Fruit fly (Drosophila melanogaster) whole organism, embryonic: ENCODE measurements around the gene CG7231.

Experiments used
- Bgb ChIP-seq: fragments of 200-800 bp; sonication (Bioruptor generic); IDR thresholded peaks from 2 replicates; pipeline ENCODE4 v1.3.6; 2022; ENCODE audit warnings: missing biosample characterization, missing genetic modification characterization; ENCODE audit not compliant: partially characterized antibody
- CG10267 ChIP-seq: fragments of 200-800 bp; sonication (Bioruptor generic); optimal IDR thresholded peaks from 2 replicates; lab custom pipeline; 2018; ENCODE audit warnings: missing biosample characterization, mild to moderate bottlenecking, missing genetic modification characterization, moderate library complexity
- CG10366 ChIP-seq: fragments of 200-800 bp; sonication (Bioruptor generic); IDR thresholded peaks from 2 replicates; pipeline ENCODE4 v1.3.6; 2022; ENCODE audit warnings: missing biosample characterization, missing genetic modification characterization
- CG11696 ChIP-seq: fragments of 200-800 bp; sonication (Bioruptor generic); IDR thresholded peaks from 2 replicates; pipeline ENCODE4 v1.3.6; 2022; ENCODE audit warnings: missing biosample characterization, missing genetic modification characterization
- CG12155 ChIP-seq: fragments of 200-800 bp; sonication (Bioruptor generic); optimal IDR thresholded peaks from 3 replicates; lab custom pipeline; 2016; ENCODE audit warnings: missing biosample characterization, missing genetic modification characterization
- CG14667 ChIP-seq: fragments of 200-800 bp; sonication (Bioruptor generic); IDR thresholded peaks from 2 replicates; pipeline ENCODE4 v1.3.6; 2022; ENCODE audit warnings: missing biosample characterization, missing genetic modification characterization
- CG14965 ChIP-seq: fragments of 200-800 bp; sonication (Bioruptor generic); optimal IDR thresholded peaks from 2 replicates; lab custom pipeline; 2016; ENCODE audit warnings: missing biosample characterization, missing genetic modification characterization, borderline replicate concordance
- CG17359 ChIP-seq: fragments of 200-800 bp; sonication (Bioruptor generic); optimal IDR thresholded peaks from 3 replicates; lab custom pipeline; 2018; ENCODE audit warnings: missing biosample characterization, mild to moderate bottlenecking, missing genetic modification characterization, moderate library complexity
- CG17568 ChIP-seq: fragments of 200-800 bp; sonication (Bioruptor generic); optimal IDR thresholded peaks from 2 replicates; lab custom pipeline; 2018; ENCODE audit warnings: missing biosample characterization, mild to moderate bottlenecking, missing genetic modification characterization, moderate library complexity
- CG1832 ChIP-seq: fragments of 200-800 bp; sonication (Bioruptor generic); optimal IDR thresholded peaks from 2 replicates; lab custom pipeline; 2017; ENCODE audit warnings: missing biosample characterization, mild to moderate bottlenecking, missing genetic modification characterization, inconsistent platforms
- CG18476 ChIP-seq: fragments of 200-800 bp; sonication (Bioruptor generic); optimal IDR thresholded peaks from 2 replicates; lab custom pipeline; 2016; ENCODE audit warnings: missing biosample characterization, mild to moderate bottlenecking, missing genetic modification characterization
- CG2129 ChIP-seq: fragments of 200-800 bp; sonication (Bioruptor generic); IDR thresholded peaks from 2 replicates; pipeline ENCODE4 v1.3.6; 2022; ENCODE audit warnings: missing biosample characterization, missing genetic modification characterization; ENCODE audit not compliant: partially characterized antibody
- CG3065 ChIP-seq: fragments of 200-800 bp; sonication (Bioruptor generic); optimal IDR thresholded peaks from 2 replicates; lab custom pipeline; 2016; ENCODE audit warnings: missing biosample characterization, missing genetic modification characterization
- CG3407 ChIP-seq: fragments of 200-800 bp; sonication (Bioruptor generic); optimal IDR thresholded peaks from 2 replicates; lab custom pipeline; 2018; ENCODE audit warnings: missing biosample characterization, mild to moderate bottlenecking, missing genetic modification characterization
- CG4424 ChIP-seq: fragments of 200-800 bp; sonication (Bioruptor generic); optimal IDR thresholded peaks from 3 replicates; lab custom pipeline; 2016; ENCODE audit warnings: missing biosample characterization, missing genetic modification characterization
- CG5245 ChIP-seq: fragments of 200-800 bp; sonication (Bioruptor generic); optimal IDR thresholded peaks from 3 replicates; lab custom pipeline; 2016; ENCODE audit warnings: missing biosample characterization, missing genetic modification characterization
- CG6654 ChIP-seq: fragments of 200-800 bp; sonication (Bioruptor generic); optimal IDR thresholded peaks from 2 replicates; lab custom pipeline; 2017; ENCODE audit warnings: missing biosample characterization, mild to moderate bottlenecking, missing genetic modification characterization
- CG7556 ChIP-seq: fragments of 200-800 bp; sonication (Bioruptor generic); optimal IDR thresholded peaks from 2 replicates; lab custom pipeline; 2017; ENCODE audit warnings: missing biosample characterization, mild to moderate bottlenecking, missing genetic modification characterization
- CG7745 ChIP-seq: fragments of 200-800 bp; sonication (Bioruptor generic); optimal IDR thresholded peaks from 2 replicates; lab custom pipeline; 2018; ENCODE audit warnings: missing biosample characterization, mild to moderate bottlenecking, missing genetic modification characterization, moderate library complexity
- CG8359 ChIP-seq: fragments of 200-800 bp; sonication (Bioruptor generic); optimal IDR thresholded peaks from 2 replicates; lab custom pipeline; 2017; ENCODE audit warnings: missing biosample characterization, mild to moderate bottlenecking, missing genetic modification characterization, borderline replicate concordance
- CG9876 ChIP-seq: fragments of 200-800 bp; sonication (Bioruptor generic); optimal IDR thresholded peaks from 2 replicates; lab custom pipeline; 2016; ENCODE audit warnings: missing biosample characterization, missing genetic modification characterization
- Camta ChIP-seq: fragments of 200-800 bp; sonication (Bioruptor generic); optimal IDR thresholded peaks from 2 replicates; lab custom pipeline; 2016; ENCODE audit warnings: missing biosample characterization, missing genetic modification characterization
- Hr3 ChIP-seq: fragments of 200-800 bp; sonication (Bioruptor generic); optimal IDR thresholded peaks from 3 replicates; lab custom pipeline; 2016; ENCODE audit warnings: missing biosample characterization, missing genetic modification characterization
- Hr51 ChIP-seq, 2 experiments: fragments of 200-800 bp; sonication (Bioruptor generic); optimal IDR thresholded peaks; 2 replicates in 1 of 2; 3 replicates in 1 of 2; lab custom pipeline; 2016 to 2018; ENCODE audit warnings: missing biosample characterization in 2 of 2, missing genetic modification characterization in 2 of 2, mild to moderate bottlenecking in 1 of 2, moderate library complexity in 1 of 2
- Lim3 ChIP-seq: fragments of 200-800 bp; sonication (Bioruptor generic); IDR thresholded peaks from 2 replicates; pipeline ENCODE4 v1.3.6; 2022; ENCODE audit warnings: missing biosample characterization, missing genetic modification characterization
- Pdp1 ChIP-seq, 2 experiments: fragments of 200-800 bp; sonication (Bioruptor generic); optimal IDR thresholded peaks; 3 replicates each; lab custom pipeline; 2016; ENCODE audit warnings: missing biosample characterization in 2 of 2, missing genetic modification characterization in 2 of 2, mild to moderate bottlenecking in 1 of 2, moderate library complexity in 1 of 2
- Spps ChIP-seq: fragments of 200-800 bp; sonication (Bioruptor generic); optimal IDR thresholded peaks from 2 replicates; lab custom pipeline; 2018; ENCODE audit warnings: missing biosample characterization, mild to moderate bottlenecking, missing genetic modification characterization
- Sry-δ ChIP-seq: fragments of 200-800 bp; sonication (Bioruptor generic); optimal IDR thresholded peaks from 2 replicates; lab custom pipeline; 2016; ENCODE audit warnings: missing biosample characterization, missing genetic modification characterization
- Ssrp ChIP-seq: fragments of 200-800 bp; sonication (Bioruptor generic); optimal IDR thresholded peaks from 2 replicates; lab custom pipeline; 2018; ENCODE audit warnings: missing biosample characterization, mild to moderate bottlenecking, missing genetic modification characterization, moderate library complexity
- al ChIP-seq: fragments of 200-800 bp; sonication (Bioruptor generic); IDR thresholded peaks from 2 replicates; pipeline ENCODE4 v1.3.6; 2022; ENCODE audit warnings: missing biosample characterization, missing genetic modification characterization
- aop ChIP-seq: fragments of 200-800 bp; sonication (Bioruptor generic); IDR thresholded peaks from 2 replicates; pipeline ENCODE4 v1.3.6; 2022; ENCODE audit warnings: missing biosample characterization, missing genetic modification characterization
- bsh ChIP-seq, 2 experiments: fragments of 200-800 bp; sonication (Bioruptor generic); optimal IDR thresholded peaks; 2 replicates each; lab custom pipeline; 2017 to 2018; ENCODE audit warnings: mild to moderate bottlenecking in 2 of 2, missing biosample characterization in 2 of 2, missing genetic modification characterization in 2 of 2, moderate library complexity in 1 of 2
- cg ChIP-seq: fragments of 200-800 bp; sonication (Bioruptor generic); optimal IDR thresholded peaks from 3 replicates; lab custom pipeline; 2019; ENCODE audit warnings: missing biosample characterization, mild to moderate bottlenecking, missing genetic modification characterization, moderate library complexity
- chn ChIP-seq: fragments of 200-800 bp; sonication (Bioruptor generic); optimal IDR thresholded peaks from 2 replicates; lab custom pipeline; 2016; ENCODE audit warnings: missing biosample characterization, missing genetic modification characterization
- crol ChIP-seq: fragments of 200-800 bp; sonication (Bioruptor generic); IDR thresholded peaks from 2 replicates; pipeline ENCODE4 v1.3.6; 2022; ENCODE audit warnings: missing biosample characterization, missing genetic modification characterization
- dmrt11E ChIP-seq: fragments of 200-800 bp; sonication (Bioruptor generic); optimal IDR thresholded peaks from 3 replicates; lab custom pipeline; 2018; ENCODE audit warnings: missing biosample characterization, mild to moderate bottlenecking, missing genetic modification characterization, moderate library complexity
- ewg ChIP-seq: fragments of 200-800 bp; sonication (Bioruptor generic); optimal IDR thresholded peaks from 3 replicates; lab custom pipeline; 2017; ENCODE audit warnings: mild to moderate bottlenecking, missing biosample characterization, missing genetic modification reagents, missing genetic modification characterization
- fd96Cb ChIP-seq: fragments of 200-800 bp; sonication (Bioruptor generic); optimal IDR thresholded peaks from 2 replicates; lab custom pipeline; 2018; ENCODE audit warnings: missing biosample characterization, mild to moderate bottlenecking, missing genetic modification characterization, moderate library complexity
- ham ChIP-seq: fragments of 200-800 bp; sonication (Bioruptor generic); IDR thresholded peaks from 2 replicates; pipeline ENCODE4 v1.3.6; 2022; ENCODE audit warnings: missing biosample characterization, missing genetic modification characterization
- her ChIP-seq: fragments of 200-800 bp; sonication (Bioruptor generic); optimal IDR thresholded peaks from 2 replicates; lab custom pipeline; 2016; ENCODE audit warnings: missing biosample characterization, missing genetic modification characterization
- jing ChIP-seq: fragments of 200-800 bp; sonication (Bioruptor generic); optimal IDR thresholded peaks from 2 replicates; lab custom pipeline; 2018; ENCODE audit warnings: missing biosample characterization, mild to moderate bottlenecking, missing genetic modification characterization
- mam ChIP-seq: fragments of 200-800 bp; sonication (Bioruptor generic); optimal IDR thresholded peaks from 3 replicates; lab custom pipeline; 2016; ENCODE audit warnings: missing biosample characterization, missing genetic modification characterization
- onecut ChIP-seq: fragments of 200-800 bp; sonication (Bioruptor generic); IDR thresholded peaks from 2 replicates; pipeline ENCODE4 v1.3.6; 2022; ENCODE audit warnings: missing biosample characterization, missing genetic modification characterization
- row ChIP-seq: fragments of 200-800 bp; sonication (Bioruptor generic); IDR thresholded peaks from 3 replicates; pipeline ENCODE4 v1.3.6; 2022; ENCODE audit warnings: missing biosample characterization, missing genetic modification characterization
- scrt ChIP-seq: fragments of 200-800 bp; sonication (Bioruptor generic); optimal IDR thresholded peaks from 2 replicates; lab custom pipeline; 2018; ENCODE audit warnings: missing biosample characterization, mild to moderate bottlenecking, missing genetic modification characterization, moderate library complexity
- sug ChIP-seq: fragments of 200-800 bp; optimal IDR thresholded peaks from 2 replicates; lab custom pipeline; 2019; ENCODE audit warnings: missing biosample characterization, mild to moderate bottlenecking, missing genetic modification characterization, moderate library complexity
- tgo ChIP-seq: fragments of 200-800 bp; sonication (Bioruptor generic); IDR thresholded peaks from 3 replicates; pipeline ENCODE4 v1.3.6; 2022; ENCODE audit warnings: missing biosample characterization, missing genetic modification characterization
- z ChIP-seq: fragments of 200-800 bp; sonication (Bioruptor generic); IDR thresholded peaks from 3 replicates; pipeline ENCODE4 v1.3.6; 2022; ENCODE audit warnings: missing biosample characterization, missing genetic modification characterization

The CG7231 gene

DNA sequence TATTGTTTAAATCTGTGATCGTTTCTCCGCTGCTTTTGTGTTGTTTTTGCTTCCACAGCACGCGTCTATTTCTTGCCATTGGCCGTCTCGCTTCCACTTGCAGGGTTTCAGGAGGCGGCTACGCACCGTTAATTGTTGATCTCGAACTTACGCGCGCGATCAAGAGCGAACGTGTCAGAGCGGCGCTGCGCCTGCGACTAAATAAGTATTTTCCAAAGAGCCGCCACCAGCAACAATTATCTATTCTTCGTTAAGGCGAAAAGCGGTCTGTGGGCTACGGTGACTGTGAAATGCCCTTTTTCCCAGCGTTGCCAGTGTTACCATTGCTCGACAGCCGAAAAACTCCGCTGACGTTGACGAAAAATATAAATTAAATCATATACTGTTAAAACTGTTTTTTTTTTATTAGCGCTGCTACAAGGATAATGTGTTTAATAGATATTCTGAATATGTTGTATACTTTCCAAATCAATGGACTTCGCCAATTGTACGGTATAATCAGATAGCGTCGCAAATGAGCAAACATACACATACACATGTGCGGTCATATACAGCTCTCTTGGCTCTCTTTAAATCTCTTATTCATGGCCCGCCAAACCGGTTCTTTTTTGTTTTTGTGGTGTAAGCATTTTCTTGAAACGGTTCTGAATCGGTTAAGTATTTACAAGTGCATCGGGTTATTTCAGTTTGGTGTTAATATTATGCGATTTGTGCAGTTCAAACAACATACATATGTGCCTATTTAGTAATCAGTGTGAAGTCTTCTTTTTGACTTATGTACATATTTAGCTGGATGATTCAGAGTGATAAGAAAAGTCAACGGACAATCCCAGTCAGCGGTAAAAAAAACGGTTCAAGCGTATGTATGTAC lies 10.5 kb downstream of the CG7231 start, which contains the start of gene pes (continued):
- TF ChIP-seq CG3065 (no peak), CG5245 (GFP tag; lab: Kevin White, UChicago) (peak; percentile 90), tgo (no peak; the same call in 2 of the 3 replicates), Ssrp (tag; lab: Kevin White, UChicago) (peak; percentile 91), ewg (GFP tag; lab: Kevin White, UChicago) (peak; percentile 77), CG6654 (GFP tag; lab: Kevin White, UChicago) (peak; percentile 81), dmrt11E (tag; lab: Kevin White, UChicago) (peak; percentile 81), CG12155 (peak; percentile 77), CG14667 (GFP tag; lab: Robert Waterston, UW) (peak; percentile 90), fd96Cb (tag; lab: Kevin White, UChicago) (peak; percentile 89), CG10267 (tag; lab: Kevin White, UChicago) (peak; percentile 89), CG3407 (GFP tag; lab: Kevin White, UChicago) (peak; percentile 36), CG17359 (tag; lab: Kevin White, UChicago) (peak; percentile 88), mam (peak; percentile 91), Sry-δ (GFP tag; lab: Kevin White, UChicago) (peak; percentile 31), crol (peak; percentile 47; the same call in 1 of the 2 replicates), CG1832 (GFP tag; lab: Kevin White, UChicago) (peak; percentile 75), CG4424 (GFP tag; lab: Kevin White, UChicago) (peak; percentile 96), CG18476 (peak; percentile 95), CG8359 (GFP tag; lab: Kevin White, UChicago) (peak; percentile 67), CG17568 (GFP tag; lab: Kevin White, UChicago) (peak; percentile 36), chn (GFP tag; lab: Kevin White, UChicago) (peak; percentile 53), ham (GFP tag; lab: Robert Waterston, UW) (no peak), jing (GFP tag; lab: Kevin White, UChicago) (peak; percentile 84), Hr51 (GFP tag; optimal IDR thresholded peaks at IDR 0.05; lab: Kevin White, UChicago) (peak; percentile 90 to 93), Camta (GFP tag; lab: Kevin White, UChicago) (peak; percentile 92), sug (peak; percentile 91), onecut (GFP tag; lab: Robert Waterston, UW) (peak; percentile 85), Bgb (peak; percentile 63; the same call in 1 of the 2 replicates), Pdp1 (GFP tag; optimal IDR thresholded peaks at IDR 0.05; lab: Kevin White, UChicago) (peak; percentile 86 to 95), Lim3 (GFP tag; lab: Robert Waterston, UW) (peak; percentile 76; the same call in 1 of the 2 replicates), CG7556 (peak; percentile 82), aop (GFP tag; lab: Robert Waterston, UW) (peak; percentile 35; the same call in 1 of the 2 replicates), CG14965 (GFP tag; lab: Kevin White, UChicago) (no peak), scrt (GFP tag; lab: Kevin White, UChicago) (peak; percentile 93), al (GFP tag; lab: Robert Waterston, UW) (peak; percentile 83), CG10366 (GFP tag; lab: Robert Waterston, UW) (peak; percentile 94), row (peak; percentile 91), CG9876 (GFP tag; lab: Kevin White, UChicago) (no peak), CG2129 (GFP tag; lab: Robert Waterston, UW) (no peak), Spps (tag; lab: Kevin White, UChicago) (peak; percentile 74), CG7745 (peak; percentile 28), bsh (GFP tag; optimal IDR thresholded peaks at IDR 0.05; lab: Kevin White, UChicago) (peak; percentile 8 to 86), her (GFP tag; lab: Kevin White, UChicago) (peak; percentile 72), Hr3 (GFP tag; lab: Kevin White, UChicago) (peak; percentile 40), z (GFP tag; lab: Robert Waterston, UW) (no peak), cg (peak; percentile 92), CG11696 (peak; percentile 81)
